Fruit fly (Drosophila melanogaster) whole organism, embryonic: ENCODE results near the gene BthD.

ENCODE experiments used
- B-H1 ChIP-seq: fragments of 200-800 bp; sonication (Bioruptor generic); IDR thresholded peaks from 3 replicates; pipeline ENCODE4 v1.3.6; 2022; ENCODE audit warnings: missing biosample characterization, missing genetic modification characterization
- B-H2 ChIP-seq: fragments of 200-800 bp; sonication (Bioruptor generic); optimal IDR thresholded peaks from 2 replicates; lab custom pipeline; 2018; ENCODE audit warnings: missing biosample characterization, mild to moderate bottlenecking, missing genetic modification characterization
- Bgb ChIP-seq: fragments of 200-800 bp; sonication (Bioruptor generic); IDR thresholded peaks from 2 replicates; pipeline ENCODE4 v1.3.6; 2022; ENCODE audit warnings: missing biosample characterization, missing genetic modification characterization; ENCODE audit not compliant: partially characterized antibody
- Blimp-1 ChIP-seq: fragments of 200-800 bp; sonication (Bioruptor generic); optimal IDR thresholded peaks from 3 replicates; lab custom pipeline; 2018; ENCODE audit warnings: missing biosample characterization, missing genetic modification characterization, mild to moderate bottlenecking, moderate library complexity, missing genetic modification reagents
- C15 ChIP-seq: fragments of 200-800 bp; sonication (Bioruptor generic); IDR thresholded peaks from 3 replicates; pipeline ENCODE4 v1.3.6; 2022; ENCODE audit warnings: missing biosample characterization, missing genetic modification characterization
- CG10267 ChIP-seq: fragments of 200-800 bp; sonication (Bioruptor generic); optimal IDR thresholded peaks from 2 replicates; lab custom pipeline; 2018; ENCODE audit warnings: missing biosample characterization, mild to moderate bottlenecking, missing genetic modification characterization, moderate library complexity
- CG10274 ChIP-seq: fragments of 200-800 bp; sonication (Bioruptor generic); optimal IDR thresholded peaks from 3 replicates; lab custom pipeline; 2017; ENCODE audit warnings: missing biosample characterization, mild to moderate bottlenecking, missing genetic modification characterization
- CG11560 ChIP-seq: fragments of 200-800 bp; sonication (Bioruptor generic); IDR thresholded peaks from 3 replicates; pipeline ENCODE4 v1.3.6; 2022; ENCODE audit warnings: missing biosample characterization, missing genetic modification characterization
- CG12391 ChIP-seq: fragments of 200-800 bp; sonication (Bioruptor generic); optimal IDR thresholded peaks from 3 replicates; lab custom pipeline; 2018; ENCODE audit warnings: missing biosample characterization, mild to moderate bottlenecking, missing genetic modification characterization, moderate library complexity
- CG13123 ChIP-seq: fragments of 200-800 bp; sonication (Bioruptor generic); optimal IDR thresholded peaks from 2 replicates; lab custom pipeline; 2016; ENCODE audit warnings: missing biosample characterization, missing genetic modification characterization
- CG15479 ChIP-seq: fragments of 200-800 bp; sonication (Bioruptor generic); optimal IDR thresholded peaks from 3 replicates; lab custom pipeline; 2019; ENCODE audit warnings: missing biosample characterization, mild to moderate bottlenecking, missing genetic modification characterization, moderate library complexity
- CG2889 ChIP-seq: fragments of 200-800 bp; sonication (Bioruptor generic); IDR thresholded peaks from 3 replicates; pipeline ENCODE4 v1.3.6; 2022; ENCODE audit warnings: missing biosample characterization, missing genetic modification characterization
- CG30431 ChIP-seq: fragments of 200-800 bp; sonication (Bioruptor generic); optimal IDR thresholded peaks from 2 replicates; lab custom pipeline; 2017; ENCODE audit warnings: missing biosample characterization, missing genetic modification characterization
- CG31441 ChIP-seq: fragments of 200-800 bp; sonication (Bioruptor generic); IDR thresholded peaks from 2 replicates; pipeline ENCODE4 v1.3.6; 2022; ENCODE audit warnings: missing biosample characterization, missing genetic modification characterization
- CG3995 ChIP-seq: fragments of 200-800 bp; sonication (Bioruptor generic); optimal IDR thresholded peaks from 3 replicates; lab custom pipeline; 2016; ENCODE audit warnings: missing biosample characterization, missing genetic modification characterization
- CG4360 ChIP-seq: fragments of 200-800 bp; sonication (Bioruptor generic); IDR thresholded peaks from 2 replicates; pipeline ENCODE4 v1.3.6; 2022; ENCODE audit warnings: missing biosample characterization, missing genetic modification characterization
- CG4424 ChIP-seq: fragments of 200-800 bp; sonication (Bioruptor generic); optimal IDR thresholded peaks from 3 replicates; lab custom pipeline; 2016; ENCODE audit warnings: missing biosample characterization, missing genetic modification characterization
- CG4617 ChIP-seq: fragments of 200-800 bp; sonication (Bioruptor generic); optimal IDR thresholded peaks from 3 replicates; lab custom pipeline; 2016; ENCODE audit warnings: missing biosample characterization, missing genetic modification characterization, borderline replicate concordance
- CG4730 ChIP-seq: fragments of 200-800 bp; sonication (Bioruptor generic); IDR thresholded peaks from 2 replicates; pipeline ENCODE4 v1.3.6; 2022; ENCODE audit warnings: missing biosample characterization, missing genetic modification characterization
- CG5180 ChIP-seq: fragments of 200-800 bp; sonication (Bioruptor generic); optimal IDR thresholded peaks from 3 replicates; lab custom pipeline; 2017; ENCODE audit warnings: missing biosample characterization, missing genetic modification characterization, mild to moderate bottlenecking, moderate library complexity, missing genetic modification reagents
- CG6254 ChIP-seq: fragments of 200-800 bp; sonication (Bioruptor generic); optimal IDR thresholded peaks from 3 replicates; lab custom pipeline; 2017; ENCODE audit warnings: mild to moderate bottlenecking, missing biosample characterization, missing genetic modification reagents, missing genetic modification characterization
- CG7786 ChIP-seq: fragments of 200-800 bp; sonication (Bioruptor generic); optimal IDR thresholded peaks from 2 replicates; lab custom pipeline; 2016; ENCODE audit warnings: missing biosample characterization, missing genetic modification characterization
- D ChIP-seq, 2 experiments: fragments of 200-800 bp in 1 of 2; fragments of >200 bp in 1 of 2; sonication (Bioruptor generic) in 1 of 2; optimal IDR thresholded peaks; 2 replicates in 1 of 2; 3 replicates in 1 of 2; lab custom pipeline; 2017; ENCODE audit warnings: mild to moderate bottlenecking in 1 of 2, missing biosample characterization in 1 of 2, missing genetic modification characterization in 1 of 2, missing genetic modification reagents in 1 of 2
- Deaf1 ChIP-seq: fragments of 200-800 bp; optimal IDR thresholded peaks from 3 replicates; lab custom pipeline; 2019; ENCODE audit warnings: missing biosample characterization, mild to moderate bottlenecking, missing genetic modification characterization, moderate library complexity
- E2f1 ChIP-seq: fragments of 200-800 bp; sonication (Bioruptor generic); IDR thresholded peaks from 2 replicates; pipeline ENCODE4 v1.3.6; 2022; ENCODE audit warnings: missing biosample characterization, missing genetic modification characterization
- Ets65A ChIP-seq: fragments of 200-800 bp; sonication (Bioruptor generic); peaks from one replicate; lab custom pipeline; 2016; ENCODE audit warnings: missing biosample characterization, missing genetic modification characterization
- Gug ChIP-seq: fragments of 200-800 bp; sonication (Bioruptor generic); IDR thresholded peaks from 4 replicates; pipeline ENCODE4 v1.3.6; 2022; ENCODE audit warnings: missing biosample characterization, missing genetic modification characterization
- H15 ChIP-seq: fragments of 200-800 bp; sonication (Bioruptor generic); IDR thresholded peaks from 3 replicates; pipeline ENCODE4 v1.3.6; 2022; ENCODE audit warnings: missing biosample characterization, missing genetic modification characterization
- Hand ChIP-seq: fragments of 200-800 bp; sonication (Bioruptor generic); optimal IDR thresholded peaks from 2 replicates; lab custom pipeline; 2017; ENCODE audit warnings: mild to moderate bottlenecking, missing biosample characterization, missing genetic modification reagents, missing genetic modification characterization
- Hey ChIP-seq: fragments of 200-800 bp; sonication (Bioruptor generic); optimal IDR thresholded peaks from 3 replicates; lab custom pipeline; 2018; ENCODE audit warnings: missing biosample characterization, mild to moderate bottlenecking, missing genetic modification characterization
- Lim3 ChIP-seq: fragments of 200-800 bp; sonication (Bioruptor generic); IDR thresholded peaks from 2 replicates; pipeline ENCODE4 v1.3.6; 2022; ENCODE audit warnings: missing biosample characterization, missing genetic modification characterization
- MESR4 ChIP-seq: fragments of 200-800 bp; sonication (Bioruptor generic); optimal IDR thresholded peaks from 2 replicates; lab custom pipeline; 2018; ENCODE audit warnings: missing biosample characterization, mild to moderate bottlenecking, missing genetic modification characterization, moderate library complexity
- Mes4 ChIP-seq: fragments of 200-800 bp; sonication (Bioruptor generic); optimal IDR thresholded peaks from 2 replicates; lab custom pipeline; 2016; ENCODE audit warnings: missing biosample characterization, missing genetic modification characterization
- NFAT ChIP-seq: fragments of 200-800 bp; sonication (Bioruptor generic); IDR thresholded peaks from 2 replicates; pipeline ENCODE4 v1.3.6; 2022; ENCODE audit warnings: missing biosample characterization, missing genetic modification characterization
- NK7.1 ChIP-seq: fragments of 200-800 bp; sonication (Bioruptor generic); optimal IDR thresholded peaks from 3 replicates; lab custom pipeline; 2016; ENCODE audit warnings: missing biosample characterization, missing genetic modification characterization
- al ChIP-seq: fragments of 200-800 bp; sonication (Bioruptor generic); IDR thresholded peaks from 2 replicates; pipeline ENCODE4 v1.3.6; 2022; ENCODE audit warnings: missing biosample characterization, missing genetic modification characterization
- btn ChIP-seq: fragments of 200-800 bp; sonication (Bioruptor generic); optimal IDR thresholded peaks from 2 replicates; lab custom pipeline; 2016; ENCODE audit warnings: missing biosample characterization, missing genetic modification characterization
- cas ChIP-seq: fragments of 200-800 bp; sonication (Bioruptor generic); IDR thresholded peaks from 2 replicates; pipeline ENCODE4 v1.3.6; 2022; ENCODE audit warnings: missing biosample characterization, missing genetic modification characterization
- ci ChIP-seq: fragments of 200-800 bp; sonication (Bioruptor generic); IDR thresholded peaks from 3 replicates; pipeline ENCODE4 v1.3.6; 2022; ENCODE audit warnings: missing biosample characterization, missing genetic modification characterization
- ems ChIP-seq: fragments of 200-800 bp; sonication (Bioruptor generic); optimal IDR thresholded peaks from 3 replicates; lab custom pipeline; 2016; ENCODE audit warnings: missing biosample characterization, missing genetic modification characterization
- eve ChIP-seq, 2 experiments: fragments of >200 bp; optimal IDR thresholded peaks; 2 replicates each; lab custom pipeline; 2017; ENCODE audit warnings: missing biosample characterization in 2 of 2, missing genetic modification characterization in 2 of 2
- fd102C ChIP-seq: fragments of 200-800 bp; sonication (Bioruptor generic); optimal IDR thresholded peaks from 2 replicates; lab custom pipeline; 2018; ENCODE audit warnings: missing biosample characterization, mild to moderate bottlenecking, missing genetic modification characterization, moderate library complexity
- fd64A ChIP-seq: fragments of 200-800 bp; sonication (Bioruptor generic); optimal IDR thresholded peaks from 3 replicates; lab custom pipeline; 2018; ENCODE audit warnings: missing biosample characterization, mild to moderate bottlenecking, missing genetic modification characterization
- gem ChIP-seq: fragments of 200-800 bp; sonication (Bioruptor generic); optimal IDR thresholded peaks from 2 replicates; lab custom pipeline; 2019; ENCODE audit warnings: missing biosample characterization, mild to moderate bottlenecking, missing genetic modification characterization, moderate library complexity
- gro ChIP-seq: fragments of 200-800 bp; sonication (Bioruptor generic); optimal IDR thresholded peaks from 2 replicates; lab custom pipeline; 2016; ENCODE audit warnings: missing biosample characterization, missing genetic modification characterization
- lmd ChIP-seq: fragments of 200-800 bp; sonication (Bioruptor generic); IDR thresholded peaks from 2 replicates; pipeline ENCODE4 v1.3.6; 2022; ENCODE audit warnings: missing biosample characterization, missing genetic modification characterization
- mirr ChIP-seq: fragments of 200-800 bp; sonication (Bioruptor generic); optimal IDR thresholded peaks from 3 replicates; lab custom pipeline; 2018; ENCODE audit warnings: missing biosample characterization, mild to moderate bottlenecking, missing genetic modification characterization
- run ChIP-seq: fragments of 200-800 bp; sonication (Bioruptor generic); optimal IDR thresholded peaks from 3 replicates; lab custom pipeline; 2018; ENCODE audit warnings: missing biosample characterization, mild to moderate bottlenecking, missing genetic modification characterization
- slbo ChIP-seq: fragments of 200-800 bp; sonication (Bioruptor generic); IDR thresholded peaks from 2 replicates; pipeline ENCODE4 v1.3.6; 2022; ENCODE audit warnings: missing biosample characterization, missing genetic modification characterization
- so ChIP-seq: fragments of 200-800 bp; sonication (Bioruptor generic); IDR thresholded peaks from 3 replicates; pipeline ENCODE4 v1.3.6; 2022; ENCODE audit warnings: missing biosample characterization, missing genetic modification characterization
- stc ChIP-seq: fragments of 200-800 bp; sonication (Bioruptor generic); IDR thresholded peaks from 2 replicates; pipeline ENCODE4 v1.3.6; 2022; ENCODE audit warnings: missing biosample characterization, missing genetic modification characterization

The BthD gene

dm6 chrX:13572382-13572781 lies 39.5 kb upstream of the BthD start (continued):
- TF ChIP-seq CG31441 (GFP tag; lab: Robert Waterston, UW) = peak; percentile 72
- no peak for TF ChIP-seq D (optimal IDR thresholded peaks at IDR 0.05; lab: Kevin White, UChicago)
- peak; percentile 71 for TF ChIP-seq D (GFP tag; optimal IDR thresholded peaks at IDR 0.05; lab: Kevin White, UChicago)
- TF ChIP-seq CG30431 = peak; percentile 25
- no peak for TF ChIP-seq Mes4 (GFP tag; lab: Kevin White, UChicago)
- TF ChIP-seq CG12391 (tag; lab: Kevin White, UChicago) = peak; percentile 60
- peak; percentile 47 for TF ChIP-seq CG10267 (tag; lab: Kevin White, UChicago)
- TF ChIP-seq NK7.1 (GFP tag; lab: Kevin White, UChicago) = no peak
- TF ChIP-seq Gug = no peak
- no peak for TF ChIP-seq CG15479 (GFP tag; lab: Kevin White, UChicago)
- no peak for TF ChIP-seq CG4617 (GFP tag; lab: Kevin White, UChicago)
- TF ChIP-seq B-H2 (GFP tag; lab: Kevin White, UChicago) = no peak
- TF ChIP-seq lmd (GFP tag; lab: Robert Waterston, UW) = peak; percentile 54
- peak; percentile 30; the same call in 1 of the 2 replicates for TF ChIP-seq al (GFP tag; lab: Robert Waterston, UW)
- no peak for TF ChIP-seq mirr
- peak; percentile 60; the same call in 2 of the 3 replicates for TF ChIP-seq ci (GFP tag; lab: Robert Waterston, UW)
- 0 out of 3 replicates have a peak, but pooled peaks have one; percentile 9 for TF ChIP-seq CG2889 (GFP tag; lab: Robert Waterston, UW)
- TF ChIP-seq Lim3 (GFP tag; lab: Robert Waterston, UW) = no peak
- peak; percentile 1 for TF ChIP-seq Deaf1 (tag; lab: Kevin White, UChicago)
- peak; percentile 73 for TF ChIP-seq Blimp-1
- no peak for TF ChIP-seq fd102C (GFP tag; lab: Kevin White, UChicago)
- peak; percentile 83 for TF ChIP-seq gem (tag; lab: Kevin White, UChicago)
- TF ChIP-seq CG4360 (GFP tag; lab: Robert Waterston, UW) = no peak
- TF ChIP-seq CG11560 = no peak
- TF ChIP-seq Hand (GFP tag; lab: Kevin White, UChicago) = peak; percentile 21
- no peak for TF ChIP-seq btn (GFP tag; lab: Kevin White, UChicago)
- TF ChIP-seq eve (GFP tag; optimal IDR thresholded peaks at IDR 0.05; lab: Kevin White, UChicago) = peak in 1 of 2 experiments; percentile 76
- TF ChIP-seq C15 = no peak
- no peak for TF ChIP-seq CG5180 (GFP tag; lab: Kevin White, UChicago)
- no peak for TF ChIP-seq CG13123 (GFP tag; lab: Kevin White, UChicago)
- TF ChIP-seq CG4730 (GFP tag; lab: Robert Waterston, UW) = peak; percentile 35; the same call in 1 of the 2 replicates
- TF ChIP-seq CG6254 = peak; percentile 39
- 0 out of 3 replicates have a peak, but pooled peaks have one; percentile 42 for TF ChIP-seq so
- no peak for TF ChIP-seq CG3995 (GFP tag; lab: Kevin White, UChicago)
- TF ChIP-seq CG10274 (GFP tag; lab: Kevin White, UChicago) = no peak
- 0 out of 2 replicates have a peak, but pooled peaks have one; percentile 31 for TF ChIP-seq stc (GFP tag; lab: Robert Waterston, UW)
- no peak for TF ChIP-seq gro
- peak; percentile 89 for TF ChIP-seq Ets65A (GFP tag; lab: Kevin White, UChicago)
- peak; percentile 59 for TF ChIP-seq slbo
- TF ChIP-seq cas (GFP tag; lab: Robert Waterston, UW) = no peak
- no peak for TF ChIP-seq fd64A (GFP tag; lab: Kevin White, UChicago)
- no peak for TF ChIP-seq Hey (tag; lab: Kevin White, UChicago)
- no peak for TF ChIP-seq NFAT (GFP tag; lab: Robert Waterston, UW)
- peak; percentile 31 for TF ChIP-seq CG7786 (GFP tag; lab: Kevin White, UChicago)
- no peak for TF ChIP-seq H15 (GFP tag; lab: Robert Waterston, UW)
- TF ChIP-seq Bgb (GFP tag; lab: Robert Waterston, UW) = no peak
- peak; percentile 59 for TF ChIP-seq CG4424 (GFP tag; lab: Kevin White, UChicago)
- no peak for TF ChIP-seq MESR4 (GFP tag; lab: Kevin White, UChicago)
- no peak for TF ChIP-seq run (tag; lab: Kevin White, UChicago)
- peak; percentile 39; the same call in 1 of the 3 replicates for TF ChIP-seq B-H1 (GFP tag; lab: Robert Waterston, UW)
- TF ChIP-seq ems (GFP tag; lab: Kevin White, UChicago) = peak; percentile 46
- TF ChIP-seq E2f1 (GFP tag; lab: Robert Waterston, UW) = peak; percentile 49
